Worm (Caenorhabditis elegans) whole organism, L2 larva: Measurements from ENCODE around the gene F35F10.1.

Source experiments
- C34F6.9 ChIP-seq: fragments of 150-350 bp; optimal IDR thresholded peaks from 2 replicates; lab custom pipeline; 2014; ENCODE audit warnings: missing biosample characterization, missing genetic modification characterization
- F13H6.1 ChIP-seq: sonication (generic microtip); optimal IDR thresholded peaks from 2 replicates; lab custom pipeline; 2016; ENCODE audit warnings: missing genetic modification characterization, missing compliant biosample characterization
- Y55F3AM.14 ChIP-seq: fragments of 200-800 bp; sonication (Bioruptor generic); optimal IDR thresholded peaks from 2 replicates; lab custom pipeline; 2018; ENCODE audit warnings: mild to moderate bottlenecking, missing genetic modification characterization, missing compliant biosample characterization
- ZK546.5 ChIP-seq: sonication (generic microtip); optimal IDR thresholded peaks from 2 replicates; lab custom pipeline; 2017; ENCODE audit warnings: missing biosample characterization, missing genetic modification characterization
- blmp-1 ChIP-seq: sonication (generic microtip); optimal IDR thresholded peaks from 2 replicates; lab custom pipeline; 2017; ENCODE audit warnings: missing genetic modification characterization, mild to moderate bottlenecking, missing compliant biosample characterization, antibody characterized with exemption, moderate library complexity; ENCODE audit not compliant: insufficient read depth
- elt-3 ChIP-seq: sonication (generic microtip); optimal IDR thresholded peaks from 2 replicates; lab custom pipeline; 2017; ENCODE audit warnings: missing biosample characterization, missing genetic modification characterization
- lin-11 ChIP-seq: fragments of 150-350 bp; sonication (generic microtip); optimal IDR thresholded peaks from 2 replicates; lab custom pipeline; 2014; ENCODE audit warnings: missing biosample characterization, missing genetic modification characterization, inconsistent platforms, mixed read lengths
- lin-13 ChIP-seq: fragments of 150-350 bp; optimal IDR thresholded peaks from 2 replicates; lab custom pipeline; 2014; ENCODE audit warnings: missing biosample characterization, missing genetic modification reagents, missing genetic modification characterization
- mdl-1 ChIP-seq, 2 experiments: fragments of 150-350 bp in 1 of 2; sonication (generic microtip) in 1 of 2; optimal IDR thresholded peaks; 2 replicates each; lab custom pipeline; 2017; ENCODE audit warnings: missing biosample characterization in 2 of 2, missing genetic modification characterization in 2 of 2
- nhr-11 ChIP-seq: fragments of 150-350 bp; optimal IDR thresholded peaks from 2 replicates; lab custom pipeline; 2014; ENCODE audit warnings: missing biosample characterization, missing genetic modification characterization
- sem-4 ChIP-seq: fragments of 150-350 bp; optimal IDR thresholded peaks from 2 replicates; lab custom pipeline; 2014; ENCODE audit warnings: missing biosample characterization, missing genetic modification reagents, missing genetic modification characterization
- sma-3 ChIP-seq: sonication (generic microtip); optimal IDR thresholded peaks from 2 replicates; lab custom pipeline; 2016; ENCODE audit warnings: missing genetic modification reagents, missing genetic modification characterization, missing compliant biosample characterization
- zag-1 ChIP-seq: fragments of 150-350 bp; optimal IDR thresholded peaks from 2 replicates; lab custom pipeline; 2014; ENCODE audit warnings: missing biosample characterization, missing genetic modification characterization
- ztf-1 ChIP-seq: fragments of 200-800 bp; sonication (Bioruptor generic); conservative IDR thresholded peaks from 2 replicates; pipeline ENCODE4 v1.3.6; 2022; ENCODE audit warnings: missing genetic modification characterization, missing compliant biosample characterization

Gene F35F10.1

DNA sequence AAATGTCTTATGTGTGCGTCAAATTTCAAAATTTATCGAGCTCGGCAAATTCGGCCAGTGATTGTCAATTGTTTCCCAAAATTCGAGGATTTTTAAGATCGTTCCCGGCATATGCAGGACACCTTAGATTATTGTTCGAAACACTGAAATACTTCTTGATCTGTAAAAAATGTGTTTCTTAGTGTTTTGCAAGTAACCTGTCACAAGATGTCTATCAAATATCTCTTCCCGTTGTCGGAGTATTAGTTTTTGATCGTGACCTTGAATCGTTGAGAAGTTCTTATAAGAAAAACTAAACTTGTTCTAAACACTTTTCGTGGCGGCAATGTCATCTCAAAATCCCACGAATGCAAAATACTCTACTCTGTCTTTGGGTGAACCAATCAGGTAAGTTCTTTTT is 46.4 kb downstream of the F35F10.1 start, which contains the start of gene C04E12.4:
Gene C04E12.4, plus strand, starts transcription at position 301 of the 400 bp plus-strand sequence.
- no peak for TF ChIP-seq nhr-11 (tag; lab: Kevin White, UChicago)
- TF ChIP-seq ztf-1 (GFP tag; lab: Robert Waterston, UW), result no peak
- no peak for TF ChIP-seq zag-1 (tag; lab: Kevin White, UChicago)
- no peak for TF ChIP-seq F13H6.1 (tag; lab: Kevin White, UChicago)
- TF ChIP-seq sem-4, result no peak
- no peak for TF ChIP-seq ZK546.5
- no peak for TF ChIP-seq mdl-1 (tag; optimal IDR thresholded peaks at IDR 0.05; lab: Kevin White, UChicago)
- TF ChIP-seq elt-3 (tag; lab: Kevin White, UChicago), result no peak
- no peak for TF ChIP-seq lin-11
- TF ChIP-seq lin-13 (GFP tag; lab: Kevin White, UChicago), result no peak
- TF ChIP-seq blmp-1, result no peak
- TF ChIP-seq sma-3 (GFP tag; lab: Kevin White, UChicago), result no peak
- no peak for TF ChIP-seq Y55F3AM.14 (GFP tag; lab: Kevin White, UChicago)
- TF ChIP-seq C34F6.9 (tag; lab: Kevin White, UChicago), result no peak
